Worm (Caenorhabditis elegans) whole organism, late embryonic: ENCODE results near the gene str-109.

Experiments
- C08G9.2 ChIP-seq: sonication (generic microtip); optimal IDR thresholded peaks from 2 replicates; lab custom pipeline; 2016; ENCODE audit warnings: mild to moderate bottlenecking, missing genetic modification characterization, moderate library complexity, missing compliant biosample characterization
- C38D4.7 ChIP-seq: fragments of 200-800 bp; sonication (Bioruptor generic); optimal IDR thresholded peaks from 2 replicates; lab custom pipeline; 2018; ENCODE audit warnings: mild to moderate bottlenecking, missing genetic modification characterization, moderate library complexity, missing compliant biosample characterization
- T23F11.4 ChIP-seq: fragments of 200-800 bp; sonication (Bioruptor generic); optimal IDR thresholded peaks from 2 replicates; lab custom pipeline; 2018; ENCODE audit warnings: mild to moderate bottlenecking, missing genetic modification characterization, missing compliant biosample characterization
- ahr-1 ChIP-seq: sonication (generic microtip); optimal IDR thresholded peaks from 2 replicates; lab custom pipeline; 2016; ENCODE audit warnings: missing genetic modification characterization, missing compliant biosample characterization
- ceh-19 ChIP-seq: fragments of 200-800 bp; sonication (Bioruptor generic); optimal IDR thresholded peaks from 2 replicates; lab custom pipeline; 2018; ENCODE audit warnings: mild to moderate bottlenecking, missing genetic modification characterization, missing compliant biosample characterization
- ceh-2 ChIP-seq: sonication (generic microtip); optimal IDR thresholded peaks from 2 replicates; lab custom pipeline; 2016; ENCODE audit warnings: missing genotype, missing genetic modification characterization, missing compliant biosample characterization
- ceh-22 ChIP-seq: sonication (generic microtip); optimal IDR thresholded peaks from 2 replicates; lab custom pipeline; 2017; ENCODE audit warnings: missing biosample characterization, missing genetic modification characterization
- ceh-30 ChIP-seq: fragments of 150-350 bp; optimal IDR thresholded peaks from 2 replicates; lab custom pipeline; 2014; ENCODE audit warnings: missing biosample characterization, missing genetic modification characterization
- ceh-34 ChIP-seq: sonication (generic microtip); optimal IDR thresholded peaks from 2 replicates; lab custom pipeline; 2016; ENCODE audit warnings: mild to moderate bottlenecking, missing genetic modification characterization, missing compliant biosample characterization
- ceh-48 ChIP-seq: sonication (generic microtip); optimal IDR thresholded peaks from 2 replicates; lab custom pipeline; 2016; ENCODE audit warnings: missing genetic modification characterization, inconsistent platforms, missing compliant biosample characterization
- ceh-9 ChIP-seq: sonication (generic microtip); optimal IDR thresholded peaks from 2 replicates; lab custom pipeline; 2016; ENCODE audit warnings: mild to moderate bottlenecking, missing genetic modification characterization, inconsistent platforms, missing compliant biosample characterization
- che-1 ChIP-seq: sonication (generic microtip); optimal IDR thresholded peaks from 2 replicates; lab custom pipeline; 2016; ENCODE audit warnings: mild to moderate bottlenecking, missing genetic modification characterization, missing compliant biosample characterization
- elt-2 ChIP-seq: sonication (generic microtip); optimal IDR thresholded peaks from 2 replicates; lab custom pipeline; 2016; ENCODE audit warnings: missing genetic modification reagents, missing genetic modification characterization, missing compliant biosample characterization
- ets-4 ChIP-seq: sonication (generic microtip); optimal IDR thresholded peaks from 2 replicates; lab custom pipeline; 2016; ENCODE audit warnings: missing genetic modification characterization, missing compliant biosample characterization
- eyg-1 ChIP-seq: sonication (generic microtip); optimal IDR thresholded peaks from 2 replicates; lab custom pipeline; 2016; ENCODE audit warnings: missing genotype, missing genetic modification characterization, missing compliant biosample characterization
- fax-1 ChIP-seq: sonication (generic microtip); optimal IDR thresholded peaks from 2 replicates; lab custom pipeline; 2016; ENCODE audit warnings: missing genotype, missing genetic modification characterization, missing compliant biosample characterization
- fkh-10 ChIP-seq: fragments of 150-350 bp; optimal IDR thresholded peaks from 2 replicates; lab custom pipeline; 2014; ENCODE audit warnings: missing biosample characterization, missing genetic modification reagents, missing genetic modification characterization
- fkh-6 ChIP-seq: sonication (generic microtip); optimal IDR thresholded peaks from 2 replicates; lab custom pipeline; 2016; ENCODE audit warnings: missing genetic modification characterization, missing compliant biosample characterization
- hlh-15 ChIP-seq: sonication (generic microtip); optimal IDR thresholded peaks from 2 replicates; lab custom pipeline; 2016; ENCODE audit warnings: missing genetic modification characterization, missing compliant biosample characterization
- lin-11 ChIP-seq: fragments of 200-800 bp; sonication (Bioruptor generic); optimal IDR thresholded peaks from 2 replicates; lab custom pipeline; 2018; ENCODE audit warnings: mild to moderate bottlenecking, missing genetic modification characterization, missing compliant biosample characterization
- madf-2 ChIP-seq: sonication (generic microtip); optimal IDR thresholded peaks from 2 replicates; lab custom pipeline; 2017; ENCODE audit warnings: missing genetic modification characterization, missing compliant biosample characterization
- mec-3 ChIP-seq: sonication (generic microtip); optimal IDR thresholded peaks from 2 replicates; lab custom pipeline; 2016; ENCODE audit warnings: borderline replicate concordance, missing genetic modification characterization, missing compliant biosample characterization
- nfya-1 ChIP-seq: sonication (generic microtip); optimal IDR thresholded peaks from 2 replicates; lab custom pipeline; 2017; ENCODE audit warnings: missing genetic modification characterization, mild to moderate bottlenecking, missing compliant biosample characterization, antibody characterized with exemption, moderate library complexity
- nhr-11 ChIP-seq: fragments of 150-350 bp; optimal IDR thresholded peaks from 2 replicates; lab custom pipeline; 2014; ENCODE audit warnings: missing biosample characterization, missing genetic modification characterization
- npax-4 ChIP-seq: sonication (generic microtip); optimal IDR thresholded peaks from 2 replicates; lab custom pipeline; 2016; ENCODE audit warnings: missing genetic modification characterization, missing compliant biosample characterization
- pha-2 ChIP-seq: sonication (generic microtip); optimal IDR thresholded peaks from 2 replicates; lab custom pipeline; 2017; ENCODE audit warnings: mild to moderate bottlenecking, missing genetic modification characterization, missing compliant biosample characterization
- pros-1 ChIP-seq: fragments of 150-350 bp; optimal IDR thresholded peaks from 2 replicates; lab custom pipeline; 2014; ENCODE audit warnings: missing biosample characterization, missing genetic modification reagents, missing genetic modification characterization
- sox-2 ChIP-seq: fragments of 200-800 bp; sonication (Bioruptor generic); IDR thresholded peaks from 2 replicates; pipeline ENCODE4 v1.3.6; 2022; ENCODE audit warnings: missing genetic modification reagents, missing genetic modification characterization, missing compliant biosample characterization
- syd-9 ChIP-seq: sonication (generic microtip); optimal IDR thresholded peaks from 2 replicates; lab custom pipeline; 2016; ENCODE audit warnings: mild to moderate bottlenecking, missing genetic modification characterization, moderate library complexity, missing compliant biosample characterization
- unc-3 ChIP-seq, 2 experiments: fragments of 200-800 bp in 1 of 2; sonication (Bioruptor generic) in 1 of 2; sonication (generic microtip) in 1 of 2; conservative IDR thresholded peaks in 1 of 2; optimal IDR thresholded peaks in 1 of 2; 2 replicates each; pipeline versions ENCODE4 v1.3.6 to Lab custom; 2016 to 2022; ENCODE audit warnings: missing compliant biosample characterization in 2 of 2, missing genetic modification characterization in 2 of 2, missing genetic modification reagents in 1 of 2
- unc-42 ChIP-seq: sonication (generic microtip); optimal IDR thresholded peaks from 2 replicates; lab custom pipeline; 2016; ENCODE audit warnings: missing genotype, missing genetic modification characterization, missing compliant biosample characterization

The str-109 gene

ce11 chrV:16209837-16210236 lies 47.8 kb upstream of the str-109 start, which contains the start of gene oac-15:
Gene oac-15 (minus strand): TSS chrV:16209937.
- TF ChIP-seq fkh-10 (GFP tag; lab: Kevin White, UChicago) (no peak), ahr-1 (tag; lab: Kevin White, UChicago) (no peak), ets-4 (no peak), ceh-2 (tag; lab: Kevin White, UChicago) (no peak)

DNA sequence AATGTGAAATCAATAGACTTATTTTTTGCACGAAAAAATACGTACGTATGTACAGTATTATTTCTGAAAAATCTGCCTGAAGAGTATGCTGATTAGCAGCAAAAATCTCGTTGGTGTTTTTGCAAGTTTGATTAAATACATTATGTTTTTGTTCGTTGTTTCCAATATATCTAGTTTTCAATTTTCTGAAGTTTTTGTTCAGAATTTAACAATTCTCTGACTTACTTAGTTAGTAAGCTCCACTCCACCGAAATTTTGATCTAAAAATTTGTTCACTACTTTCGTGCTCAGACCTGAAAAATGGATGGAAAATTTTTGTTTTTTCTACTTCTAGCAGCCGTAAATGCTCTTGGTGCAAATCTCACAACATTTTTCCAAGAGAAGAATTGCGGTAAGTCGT lies 42.9 kb upstream of the str-109 start, which contains the start of gene irld-26:
Gene irld-26, plus strand, starts transcription at position 301 of the 400 bp plus-strand sequence.
- TF ChIP-seq unc-3 (GFP tag; conservative IDR thresholded peaks at IDR 0.05; lab: Robert Waterston, UW) (no peak), unc-3 (tag; optimal IDR thresholded peaks at IDR 0.05; lab: Kevin White, UChicago) (no peak)
- TF ChIP-seq, all 69 proteins: peak for 0

DNA sequence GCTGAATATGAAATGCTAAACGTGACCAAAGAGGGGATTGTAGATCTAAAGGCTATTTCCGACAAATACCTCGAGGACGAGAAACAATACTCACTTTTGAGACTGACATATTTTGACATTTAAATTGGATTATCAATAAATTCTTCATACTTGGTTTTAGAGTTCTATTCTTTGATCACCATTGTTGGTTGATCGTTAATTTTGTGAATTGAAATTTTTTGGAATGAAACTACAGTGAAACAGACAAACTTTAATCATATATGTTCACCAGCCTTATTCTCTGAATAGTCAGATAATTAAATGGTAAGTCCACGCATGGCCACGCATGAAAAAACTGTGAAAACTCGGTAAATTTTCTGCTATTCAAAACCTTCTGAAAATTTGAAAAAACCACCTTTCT lies 40.6 kb upstream of the str-109 start, which contains the start of gene F11A5.18:
Gene F11A5.18, plus strand, starts transcription at position 301 of the 400 bp plus-strand sequence.
- TF ChIP-seq lin-11 (tag; lab: Kevin White, UChicago) (no peak), npax-4 (tag; lab: Kevin White, UChicago) (no peak), ahr-1 (tag; lab: Kevin White, UChicago) (no peak), mec-3 (tag; lab: Kevin White, UChicago) (no peak), ceh-2 (tag; lab: Kevin White, UChicago) (no peak), ceh-48 (no peak)

- TF ChIP-seq fkh-6 (tag; lab: Kevin White, UChicago) = no peak
- no peak for TF ChIP-seq unc-42 (tag; lab: Kevin White, UChicago)
- TF ChIP-seq hlh-15 (tag; lab: Kevin White, UChicago) = no peak
- TF ChIP-seq eyg-1 (tag; lab: Kevin White, UChicago) = no peak
- no peak for TF ChIP-seq ceh-30 (tag; lab: Kevin White, UChicago)
- no peak for TF ChIP-seq pha-2 (tag; lab: Kevin White, UChicago)
Measured at ce11 chrV:16201730-16202129, 39.7 kb upstream of the str-109 start, which contains the start of gene F11A5.17. Gene F11A5.17 (plus strand): TSS chrV:16202030.

DNA sequence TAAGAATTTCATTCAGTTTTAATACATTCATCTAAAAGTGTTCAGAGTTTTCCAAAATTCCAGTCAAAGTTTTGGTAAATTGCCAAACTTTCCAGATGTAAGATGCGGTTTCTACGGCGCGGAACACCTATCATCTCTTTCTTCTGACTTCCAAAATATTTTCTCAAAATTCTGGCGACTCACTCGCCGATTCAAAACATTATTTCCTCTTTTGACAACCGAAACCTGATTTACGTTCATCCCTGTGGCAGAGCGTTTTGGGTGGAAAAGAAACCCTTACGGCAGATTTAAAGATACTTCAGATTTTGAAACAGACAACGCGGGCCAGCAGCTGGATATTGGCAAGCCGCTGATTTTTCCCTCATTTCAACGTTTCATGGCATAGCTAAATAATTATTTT lies 36.0 kb upstream of the str-109 start, which contains the start of gene F11A5.5:
Gene F11A5.5, plus strand, starts transcription at position 301 of the 400 bp plus-strand sequence.
- TF ChIP-seq che-1 (tag; lab: Kevin White, UChicago) (no peak), syd-9 (tag; lab: Kevin White, UChicago) (no peak), ceh-30 (tag; lab: Kevin White, UChicago) (no peak), sox-2 (no peak), lin-11 (tag; lab: Kevin White, UChicago) (no peak), ceh-2 (tag; lab: Kevin White, UChicago) (no peak), pros-1 (tag; lab: Kevin White, UChicago) (no peak), ets-4 (no peak), C38D4.7 (GFP tag; lab: Kevin White, UChicago) (no peak), nfya-1 (tag; lab: Kevin White, UChicago) (no peak), ceh-48 (no peak), ceh-34 (no peak), unc-42 (tag; lab: Kevin White, UChicago) (no peak), nhr-11 (tag; lab: Kevin White, UChicago) (no peak)

DNA sequence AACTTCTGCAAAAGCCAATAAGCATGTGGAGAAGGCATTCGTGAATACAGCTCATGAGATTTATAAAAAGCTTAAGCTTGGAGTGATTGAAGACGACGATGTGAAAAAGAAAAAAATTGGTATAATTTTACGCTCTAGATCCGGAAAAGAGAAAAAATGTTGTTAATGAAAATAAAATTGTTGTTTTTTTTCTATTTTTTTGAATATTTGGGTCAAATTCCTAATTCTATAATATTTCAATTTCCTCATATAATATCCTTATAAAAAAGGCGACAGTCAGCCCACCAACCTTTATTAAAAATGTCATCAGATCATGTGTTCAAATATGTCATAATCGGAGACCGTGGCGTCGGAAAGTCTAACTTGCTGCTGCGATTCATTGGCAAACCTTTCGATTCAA lies 33.4 kb upstream of the str-109 start, which contains the start of gene rabr-3:
Gene rabr-3, plus strand, starts transcription at position 301 of the 400 bp plus-strand sequence.
- TF ChIP-seq syd-9 (tag; lab: Kevin White, UChicago) (no peak), ceh-19 (GFP tag; lab: Kevin White, UChicago) (no peak), madf-2 (no peak), ceh-9 (tag; lab: Kevin White, UChicago) (no peak), fax-1 (tag; lab: Kevin White, UChicago) (no peak), ceh-2 (tag; lab: Kevin White, UChicago) (no peak), C08G9.2 (tag; lab: Kevin White, UChicago) (no peak), ceh-22 (tag; lab: Kevin White, UChicago) (no peak), elt-2 (no peak), T23F11.4 (GFP tag; lab: Kevin White, UChicago) (no peak), fkh-10 (GFP tag; lab: Kevin White, UChicago) (no peak)
